Fruit fly (Drosophila melanogaster) whole organism, pupa: ENCODE data around the gene Oseg1.
A peak's percentile ranks its signal among the peaks of the same experiment; 100 is the strongest.

Experiments used
- CG10348 ChIP-seq: fragments of 200-800 bp; sonication (Bioruptor generic); IDR thresholded peaks from 2 replicates; pipeline ENCODE4 v1.3.6; 2022; ENCODE audit warnings: missing biosample characterization, missing genetic modification characterization
- CG9948 ChIP-seq: fragments of 200-800 bp; sonication (Bioruptor generic); optimal IDR thresholded peaks from 2 replicates; lab custom pipeline; 2018; ENCODE audit warnings: missing biosample characterization, mild to moderate bottlenecking, missing genetic modification characterization, moderate library complexity
- EcR ChIP-seq: fragments of 200-800 bp; sonication (Bioruptor generic); optimal IDR thresholded peaks from 3 replicates; lab custom pipeline; 2019; ENCODE audit warnings: missing biosample characterization, missing genetic modification characterization, mild to moderate bottlenecking, moderate library complexity, missing genetic modification reagents
- Ets98B ChIP-seq: fragments of 200-800 bp; sonication (Bioruptor generic); IDR thresholded peaks from 2 replicates; pipeline ENCODE4 v1.3.6; 2022; ENCODE audit warnings: missing biosample characterization, missing genetic modification characterization
- Pif1B ChIP-seq: fragments of 200-800 bp; sonication (Bioruptor generic); optimal IDR thresholded peaks from 3 replicates; lab custom pipeline; 2016; ENCODE audit warnings: missing biosample characterization, missing genetic modification characterization
- Snoo ChIP-seq: fragments of 200-800 bp; sonication (Bioruptor generic); optimal IDR thresholded peaks from 3 replicates; lab custom pipeline; 2017; ENCODE audit warnings: missing biosample characterization, mild to moderate bottlenecking, missing genetic modification characterization, inconsistent platforms
- fd96Ca ChIP-seq: fragments of 200-800 bp; sonication (Bioruptor generic); IDR thresholded peaks from 3 replicates; pipeline ENCODE4 v1.3.6; 2022; ENCODE audit warnings: missing biosample characterization, missing genetic modification characterization

dm6 chr3L:8421361-8421760 is 8.7 kb upstream of the Oseg1 start:
- TF ChIP-seq fd96Ca (GFP tag; lab: Robert Waterston, UW): no peak
- TF ChIP-seq CG10348 (GFP tag; lab: Robert Waterston, UW): no peak
- TF ChIP-seq Ets98B: no peak
- no peak for TF ChIP-seq Pif1B (GFP tag; lab: Kevin White, UChicago)
- TF ChIP-seq CG9948 (tag; lab: Kevin White, UChicago): no peak
- no peak for TF ChIP-seq Snoo (tag; lab: Kevin White, UChicago)
- peak; percentile 32 for TF ChIP-seq EcR (GFP tag; lab: Kevin White, UChicago)
